Worm (Caenorhabditis elegans) whole organism, midembryonic: Measurements from ENCODE around the gene rrf-3.

Experiments
- cog-1 ChIP-seq: sonication (generic microtip); optimal IDR thresholded peaks from 2 replicates; lab custom pipeline; 2016; ENCODE audit warnings: missing genetic modification characterization, missing compliant biosample characterization
- flt-1 ChIP-seq: fragments of 200-800 bp; sonication (Bioruptor generic); IDR thresholded peaks from 2 replicates; pipeline ENCODE4 v1.3.6; 2022; ENCODE audit warnings: missing genetic modification characterization, missing compliant biosample characterization
- klf-2 ChIP-seq: fragments of 200-800 bp; sonication (Bioruptor generic); conservative IDR thresholded peaks from 2 replicates; pipeline ENCODE4 v1.3.6; 2022; ENCODE audit warnings: missing genetic modification reagents, missing genetic modification characterization, missing compliant biosample characterization
- ref-1 ChIP-seq: fragments of 200-800 bp; sonication (Bioruptor generic); conservative IDR thresholded peaks from 2 replicates; pipeline ENCODE4 v1.3.6; 2022; ENCODE audit warnings: missing genetic modification reagents, missing genetic modification characterization, missing compliant biosample characterization
- tab-1 ChIP-seq: fragments of 200-800 bp; sonication (Bioruptor generic); IDR thresholded peaks from 2 replicates; pipeline ENCODE4 v1.3.6; 2022; ENCODE audit warnings: missing genetic modification characterization, missing compliant biosample characterization

DNA sequence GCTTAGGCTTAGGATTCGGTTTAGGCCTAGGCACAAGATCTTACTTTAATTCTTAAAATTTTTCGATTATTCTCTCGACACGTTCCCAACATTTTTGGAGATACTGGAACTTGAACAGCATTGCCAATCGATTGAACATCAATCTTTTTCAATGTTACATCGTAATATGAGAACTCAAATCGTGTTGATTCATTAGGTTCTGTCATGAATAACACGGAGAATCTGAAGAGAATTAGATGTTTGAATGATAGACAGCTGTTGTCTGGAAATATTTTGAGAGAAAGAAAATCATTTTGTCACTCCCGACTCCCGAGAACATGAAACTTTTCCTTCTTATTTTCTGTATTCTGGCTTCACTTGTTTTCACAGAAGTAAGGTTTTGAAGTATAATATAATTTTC is 7.0 kb downstream of the rrf-3 start, which contains the start of gene T05C12.15:
- TF ChIP-seq ref-1 (GFP tag; lab: Robert Waterston, UW) (no peak), flt-1 (no peak), klf-2 (GFP tag; lab: Robert Waterston, UW) (no peak), cog-1 (no peak), tab-1 (GFP tag; lab: Robert Waterston, UW) (no peak)
